Worm (Caenorhabditis elegans) whole organism, L3 larva: ENCODE data around the gene Y39F10A.6.

Experiments
- R02D3.7 ChIP-seq: fragments of 150-350 bp; optimal IDR thresholded peaks from 2 replicates; lab custom pipeline; 2014; ENCODE audit warnings: missing biosample characterization, missing genetic modification characterization
- hmg-11 ChIP-seq: sonication (generic microtip); optimal IDR thresholded peaks from 2 replicates; lab custom pipeline; 2016; ENCODE audit warnings: missing genetic modification characterization, missing compliant biosample characterization
- nhr-12 ChIP-seq: fragments of 150-350 bp; optimal IDR thresholded peaks from 2 replicates; lab custom pipeline; 2014; ENCODE audit warnings: missing biosample characterization, missing genetic modification characterization
- nhr-237 ChIP-seq: fragments of 150-350 bp; optimal IDR thresholded peaks from 2 replicates; lab custom pipeline; 2014; ENCODE audit warnings: missing biosample characterization, missing genetic modification characterization
- nhr-43 ChIP-seq: sonication (generic microtip); optimal IDR thresholded peaks from 2 replicates; lab custom pipeline; 2016; ENCODE audit warnings: mild to moderate bottlenecking, missing genetic modification characterization, missing compliant biosample characterization; ENCODE audit not compliant: poor library complexity, severe bottlenecking
- pha-4 ChIP-seq: fragments of 150-350 bp; optimal IDR thresholded peaks from 2 replicates; lab custom pipeline; 2014; ENCODE audit warnings: missing biosample characterization, missing genetic modification reagents, missing genetic modification characterization
- snpc-4 ChIP-seq: fragments of 150-350 bp; optimal IDR thresholded peaks from 2 replicates; lab custom pipeline; 2014; ENCODE audit warnings: missing biosample characterization, missing genetic modification characterization
- unc-39 ChIP-seq: sonication (generic microtip); optimal IDR thresholded peaks from 4 replicates; lab custom pipeline; 2017; ENCODE audit warnings: missing biosample characterization, missing genetic modification characterization

DNA sequence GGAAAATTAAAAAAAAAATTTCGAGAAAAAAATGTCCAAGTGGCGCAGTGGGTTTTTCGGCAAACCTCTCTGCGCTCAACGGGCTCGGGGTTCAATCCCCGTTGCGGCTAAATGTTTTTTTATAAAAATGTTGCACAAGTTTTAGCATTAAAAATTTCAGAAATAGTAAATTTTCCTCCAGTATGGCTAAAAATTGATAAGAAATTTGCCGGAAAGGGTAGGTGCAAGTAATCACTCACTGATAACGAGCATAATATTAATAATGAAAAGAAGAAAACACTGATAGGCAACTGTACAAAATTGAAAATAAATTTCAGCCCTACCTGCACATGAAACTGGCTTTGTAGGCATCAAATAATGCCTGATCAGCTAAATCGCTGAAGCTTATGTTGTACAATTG is 19.0 kb downstream of the Y39F10A.6 start:
- TF ChIP-seq hmg-11 (no peak), R02D3.7 (no peak), nhr-12 (tag; lab: Kevin White, UChicago) (no peak), pha-4 (no peak), snpc-4 (no peak), unc-39 (tag; lab: Kevin White, UChicago) (no peak), nhr-237 (tag; lab: Kevin White, UChicago) (no peak), nhr-43 (tag; lab: Kevin White, UChicago) (no peak)
